Fruit fly (Drosophila melanogaster): ENCODE measurements around the gene Ltn1.

DNA sequence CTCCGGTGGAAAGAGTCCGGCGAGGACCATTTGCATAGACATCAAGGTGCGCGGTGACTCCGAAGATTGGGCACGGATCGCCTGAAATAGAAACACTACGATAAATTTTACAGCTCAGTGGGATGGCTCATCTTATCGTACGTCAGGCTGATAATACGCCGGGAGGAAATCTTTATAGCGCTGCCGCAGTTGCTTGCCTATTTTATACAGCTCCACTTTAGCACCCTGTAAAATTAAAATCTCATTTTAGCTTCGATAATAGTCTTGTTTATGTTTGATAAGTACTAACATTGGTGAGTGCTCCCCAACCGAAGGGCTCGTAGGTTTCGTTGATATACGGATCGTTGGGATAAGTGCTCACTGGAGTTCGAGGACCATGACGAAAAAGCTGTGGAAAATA, 52.8 kb downstream of the Ltn1 start:
- TF ChIP-seq h (optimal IDR thresholded peaks at IDR 0.05) (no peak), Myc (optimal IDR thresholded peaks at IDR 0.05) (no peak), psq (optimal IDR thresholded peaks at IDR 0.05) (no peak), Sin3A (optimal IDR thresholded peaks at IDR 0.05) (no peak)
